Fruit fly (Drosophila melanogaster): ENCODE data around the gene CG7457.

Gene CG7457

dm6 chr3L:7726285-7726684 lies at the start of gene CG7457 (continued):
- TF ChIP-seq PHDP (tag; optimal IDR thresholded peaks at IDR 0.05) (no peak), slou (GFP tag; optimal IDR thresholded peaks at IDR 0.05) (no peak), CG4282 (GFP tag; optimal IDR thresholded peaks at IDR 0.05) (no peak), Rfx (GFP tag; IDR thresholded peaks at IDR 0.05) (0 out of 2 replicates have a peak, but pooled peaks have one; percentile 23), jumu (GFP tag; optimal IDR thresholded peaks at IDR 0.05) (no peak), HLH54F (GFP tag; optimal IDR thresholded peaks at IDR 0.05) (no peak), aop (GFP tag; IDR thresholded peaks at IDR 0.05) (no peak), CG34376 (GFP tag; optimal IDR thresholded peaks at IDR 0.05) (no peak), gfzf (GFP tag; optimal IDR thresholded peaks at IDR 0.05) (peak; percentile 50), Neu2 (GFP tag; optimal IDR thresholded peaks at IDR 0.05; ENCODE audit: borderline replicate concordance) (no peak), HLH3B (GFP tag; IDR thresholded peaks at IDR 0.05) (no peak; the same call in 1 of the 2 replicates), ato (GFP tag; IDR thresholded peaks at IDR 0.05; ENCODE audit: partially characterized antibody) (peak; percentile 90), wor (GFP tag; IDR thresholded peaks at IDR 0.05) (no peak), CG1529 (GFP tag; optimal IDR thresholded peaks at IDR 0.05) (no peak), dan (GFP tag; IDR thresholded peaks at IDR 0.05) (no peak), CG3995 (GFP tag; optimal IDR thresholded peaks at IDR 0.05) (no peak), Bteb2 (GFP tag; optimal IDR thresholded peaks at IDR 0.05) (no peak), Ptx1 (GFP tag; IDR thresholded peaks at IDR 0.05) (no peak), onecut (GFP tag; IDR thresholded peaks at IDR 0.05) (no peak), Kr (GFP tag; optimal IDR thresholded peaks at IDR 0.05) (no peak), ara (GFP tag; IDR thresholded peaks at IDR 0.05) (no peak), CG14050 (GFP tag; IDR thresholded peaks at IDR 0.05) (no peak), klu (GFP tag; IDR thresholded peaks at IDR 0.05) (no peak), salm (tag; optimal IDR thresholded peaks at IDR 0.05) (no peak), bcd (GFP tag; optimal IDR thresholded peaks at IDR 0.05) (no peak), ssp (GFP tag; IDR thresholded peaks at IDR 0.05) (no peak), CG17829 (tag; optimal IDR thresholded peaks at IDR 0.05) (no peak), Xbp1 (GFP tag; optimal IDR thresholded peaks at IDR 0.05) (no peak), CG10267 (tag; optimal IDR thresholded peaks at IDR 0.05) (peak; percentile 10), CG11398 (GFP tag; optimal IDR thresholded peaks at IDR 0.05) (no peak), Hmr (GFP tag; optimal IDR thresholded peaks at IDR 0.05) (peak; percentile 5), CG34224 (GFP tag; IDR thresholded peaks at IDR 0.05; ENCODE audit: partially characterized antibody) (peak; percentile 94), odd (GFP tag; optimal IDR thresholded peaks at IDR 0.05) (no peak), pnt (GFP tag; optimal IDR thresholded peaks at IDR 0.05) (no peak), sqz (GFP tag; optimal IDR thresholded peaks at IDR 0.05) (no peak), dati (GFP tag; IDR thresholded peaks at IDR 0.05) (no peak), Camta (GFP tag; optimal IDR thresholded peaks at IDR 0.05) (no peak), CG8290 (GFP tag; optimal IDR thresholded peaks at IDR 0.05) (peak; percentile 5), CG8290 (tag; optimal IDR thresholded peaks at IDR 0.05) (peak; percentile 28 to 75), CG14667 (GFP tag; IDR thresholded peaks at IDR 0.05) (no peak), wdn (GFP tag; IDR thresholded peaks at IDR 0.05) (no peak), HmgD (GFP tag; optimal IDR thresholded peaks at IDR 0.05) (no peak), CG9437 (GFP tag; optimal IDR thresholded peaks at IDR 0.05) (no peak), sr (GFP tag; IDR thresholded peaks at IDR 0.05) (no peak), Dp (GFP tag; optimal IDR thresholded peaks at IDR 0.05) (peak; percentile 62), Lpt (GFP tag; optimal IDR thresholded peaks at IDR 0.05) (no peak), MESR4 (GFP tag; optimal IDR thresholded peaks at IDR 0.05) (peak; percentile 44), stc (GFP tag; IDR thresholded peaks at IDR 0.05) (no peak), H2.0 (GFP tag; IDR thresholded peaks at IDR 0.05) (no peak), caup (GFP tag; optimal IDR thresholded peaks at IDR 0.05; ENCODE audit: severe bottlenecking) (no peak)
